Worm (Caenorhabditis elegans) whole organism, L3 larva: ENCODE measurements around the gene Y62H9A.12.

Experiments
- R02D3.7 ChIP-seq: fragments of 150-350 bp; optimal IDR thresholded peaks from 2 replicates; lab custom pipeline; 2014; ENCODE audit warnings: missing biosample characterization, missing genetic modification characterization
- ZK546.5 ChIP-seq: sonication (generic microtip); optimal IDR thresholded peaks from 2 replicates; lab custom pipeline; 2017; ENCODE audit warnings: missing biosample characterization, missing genetic modification characterization
- ama-1 ChIP-seq: fragments of 150-350 bp; optimal IDR thresholded peaks from 2 replicates; lab custom pipeline; 2018
- ceh-16 ChIP-seq: sonication (generic microtip); optimal IDR thresholded peaks from 2 replicates; lab custom pipeline; 2017; ENCODE audit warnings: missing biosample characterization, missing genetic modification characterization
- ceh-28 ChIP-seq: fragments of 150-350 bp; optimal IDR thresholded peaks from 2 replicates; lab custom pipeline; 2014; ENCODE audit warnings: missing biosample characterization, missing genetic modification reagents, missing genetic modification characterization
- ceh-82 ChIP-seq: fragments of 150-350 bp; optimal IDR thresholded peaks from 2 replicates; lab custom pipeline; 2014; ENCODE audit warnings: missing biosample characterization, missing genetic modification characterization
- ceh-9 ChIP-seq: sonication (generic microtip); optimal IDR thresholded peaks from 2 replicates; lab custom pipeline; 2018; ENCODE audit warnings: missing biosample characterization, missing genetic modification characterization
- daf-12 ChIP-seq: fragments of 150-350 bp; optimal IDR thresholded peaks from 2 replicates; lab custom pipeline; 2014; ENCODE audit warnings: missing biosample characterization, missing genetic modification reagents, missing genetic modification characterization
- egl-27 ChIP-seq: sonication (generic microtip); optimal IDR thresholded peaks from 4 replicates; lab custom pipeline; 2017; ENCODE audit warnings: missing biosample characterization, missing genetic modification reagents, missing genetic modification characterization
- egl-5 ChIP-seq: fragments of 150-350 bp; optimal IDR thresholded peaks from 2 replicates; lab custom pipeline; 2017; ENCODE audit warnings: missing biosample characterization, missing genetic modification reagents, missing genetic modification characterization, inconsistent platforms
- elt-1 ChIP-seq: fragments of 150-350 bp; optimal IDR thresholded peaks from 2 replicates; lab custom pipeline; 2014; ENCODE audit warnings: missing biosample characterization, missing genetic modification characterization
- elt-2 ChIP-seq: sonication (generic microtip); optimal IDR thresholded peaks from 2 replicates; lab custom pipeline; 2016; ENCODE audit warnings: missing genetic modification reagents, mild to moderate bottlenecking, missing genetic modification characterization, missing compliant biosample characterization
- elt-3 ChIP-seq, 3 experiments: fragments of 150-350 bp in 1 of 3; sonication (generic microtip) in 2 of 3; optimal IDR thresholded peaks; 2 replicates in 2 of 3; 4 replicates in 1 of 3; lab custom pipeline; 2014 to 2017; ENCODE audit warnings: missing biosample characterization in 3 of 3, missing genetic modification characterization in 3 of 3
- eor-1 ChIP-seq, 2 experiments: fragments of 150-350 bp; optimal IDR thresholded peaks; 2 replicates each; lab custom pipeline; 2014 to 2018; ENCODE audit warnings: missing biosample characterization in 2 of 2, missing genetic modification characterization in 2 of 2
- fkh-10 ChIP-seq: sonication (generic microtip); optimal IDR thresholded peaks from 2 replicates; lab custom pipeline; 2017; ENCODE audit warnings: missing biosample characterization, missing genetic modification reagents, missing genetic modification characterization
- fkh-2 ChIP-seq: fragments of 150-350 bp; optimal IDR thresholded peaks from 2 replicates; lab custom pipeline; 2014; ENCODE audit warnings: missing biosample characterization, missing genetic modification reagents, missing genetic modification characterization
- fos-1 ChIP-seq: fragments of 150-350 bp; optimal IDR thresholded peaks from 2 replicates; lab custom pipeline; 2014; ENCODE audit warnings: missing biosample characterization, missing genetic modification characterization
- hmg-11 ChIP-seq: sonication (generic microtip); optimal IDR thresholded peaks from 2 replicates; lab custom pipeline; 2016; ENCODE audit warnings: missing genetic modification characterization, missing compliant biosample characterization
- jun-1 ChIP-seq: fragments of 150-350 bp; optimal IDR thresholded peaks from 2 replicates; lab custom pipeline; 2014; ENCODE audit warnings: missing biosample characterization, missing genetic modification reagents, missing genetic modification characterization
- lin-15B ChIP-seq: fragments of 150-350 bp; optimal IDR thresholded peaks from 2 replicates; lab custom pipeline; 2014; ENCODE audit warnings: missing biosample characterization, missing genetic modification characterization
- lin-39 ChIP-seq: fragments of 150-350 bp; optimal IDR thresholded peaks from 2 replicates; lab custom pipeline; 2018; ENCODE audit warnings: missing biosample characterization, missing genetic modification reagents, missing genetic modification characterization
- lsy-12 ChIP-seq: sonication (generic microtip); optimal IDR thresholded peaks from 2 replicates; lab custom pipeline; 2016; ENCODE audit warnings: mild to moderate bottlenecking, missing genetic modification characterization, missing compliant biosample characterization
- mdl-1 ChIP-seq: fragments of 150-350 bp; optimal IDR thresholded peaks from 2 replicates; lab custom pipeline; 2014; ENCODE audit warnings: missing biosample characterization, missing genetic modification characterization
- mml-1 ChIP-seq: fragments of 150-350 bp; sonication (generic microtip); optimal IDR thresholded peaks from 3 replicates; lab custom pipeline; 2014; ENCODE audit warnings: missing biosample characterization, missing genetic modification characterization
- nfya-1 ChIP-seq: sonication (generic microtip); optimal IDR thresholded peaks from 2 replicates; lab custom pipeline; 2017; ENCODE audit warnings: missing genetic modification characterization, mild to moderate bottlenecking, missing compliant biosample characterization, antibody characterized with exemption, moderate library complexity; ENCODE audit not compliant: insufficient read depth
- nhr-11 ChIP-seq: fragments of 150-350 bp; optimal IDR thresholded peaks from 2 replicates; lab custom pipeline; 2014; ENCODE audit warnings: missing biosample characterization, missing genetic modification characterization
- nhr-12 ChIP-seq: fragments of 150-350 bp; optimal IDR thresholded peaks from 2 replicates; lab custom pipeline; 2014; ENCODE audit warnings: missing biosample characterization, missing genetic modification characterization
- nhr-23 ChIP-seq: fragments of 150-350 bp; optimal IDR thresholded peaks from 2 replicates; lab custom pipeline; 2014; ENCODE audit warnings: missing biosample characterization, missing genetic modification reagents, missing genetic modification characterization
- nhr-237 ChIP-seq: fragments of 150-350 bp; optimal IDR thresholded peaks from 2 replicates; lab custom pipeline; 2014; ENCODE audit warnings: missing biosample characterization, missing genetic modification characterization
- nhr-25 ChIP-seq: sonication (generic microtip); optimal IDR thresholded peaks from 2 replicates; lab custom pipeline; 2017; ENCODE audit warnings: missing biosample characterization, missing genetic modification characterization
- nhr-28 ChIP-seq: fragments of 150-350 bp; optimal IDR thresholded peaks from 2 replicates; lab custom pipeline; 2014; ENCODE audit warnings: missing biosample characterization, missing genetic modification characterization
- nhr-43 ChIP-seq: sonication (generic microtip); optimal IDR thresholded peaks from 2 replicates; lab custom pipeline; 2016; ENCODE audit warnings: mild to moderate bottlenecking, missing genetic modification characterization, missing compliant biosample characterization; ENCODE audit not compliant: poor library complexity, severe bottlenecking
- nhr-67 ChIP-seq: fragments of 150-350 bp; optimal IDR thresholded peaks from 2 replicates; lab custom pipeline; 2014; ENCODE audit warnings: missing biosample characterization, missing genetic modification characterization
- nhr-76 ChIP-seq: fragments of 150-350 bp; sonication (generic microtip); optimal IDR thresholded peaks from 5 replicates; lab custom pipeline; 2014; ENCODE audit warnings: missing biosample characterization, missing genetic modification characterization
- nhr-77 ChIP-seq: fragments of 150-350 bp; optimal IDR thresholded peaks from 2 replicates; lab custom pipeline; 2014; ENCODE audit warnings: missing biosample characterization, missing genetic modification characterization
- pha-4 ChIP-seq: fragments of 150-350 bp; optimal IDR thresholded peaks from 2 replicates; lab custom pipeline; 2014; ENCODE audit warnings: missing biosample characterization, missing genetic modification reagents, missing genetic modification characterization
- pqm-1 ChIP-seq: fragments of 150-350 bp; optimal IDR thresholded peaks from 2 replicates; lab custom pipeline; 2017; ENCODE audit warnings: missing biosample characterization, missing genetic modification characterization, inconsistent platforms
- sea-2 ChIP-seq: fragments of 150-350 bp; sonication (generic microtip); optimal IDR thresholded peaks from 4 replicates; lab custom pipeline; 2014; ENCODE audit warnings: missing biosample characterization, missing genetic modification reagents, missing genetic modification characterization
- skn-1 ChIP-seq: fragments of 150-350 bp; optimal IDR thresholded peaks from 2 replicates; lab custom pipeline; 2014; ENCODE audit warnings: missing biosample characterization, missing genetic modification characterization
- snpc-4 ChIP-seq: fragments of 150-350 bp; optimal IDR thresholded peaks from 2 replicates; lab custom pipeline; 2014; ENCODE audit warnings: missing biosample characterization, missing genetic modification characterization
- tbx-2 ChIP-seq: sonication (generic microtip); optimal IDR thresholded peaks from 2 replicates; lab custom pipeline; 2016; ENCODE audit warnings: mild to moderate bottlenecking, missing genetic modification characterization, missing compliant biosample characterization
- unc-39 ChIP-seq: sonication (generic microtip); optimal IDR thresholded peaks from 4 replicates; lab custom pipeline; 2017; ENCODE audit warnings: missing biosample characterization, missing genetic modification characterization
- unc-62 ChIP-seq: fragments of 150-350 bp; sonication (generic microtip); optimal IDR thresholded peaks from 4 replicates; lab custom pipeline; 2014; ENCODE audit warnings: missing biosample characterization, missing genetic modification reagents, missing genetic modification characterization
- zag-1 ChIP-seq: fragments of 150-350 bp; optimal IDR thresholded peaks from 2 replicates; lab custom pipeline; 2014; ENCODE audit warnings: missing biosample characterization, missing genetic modification characterization
- ztf-4 ChIP-seq: fragments of 150-350 bp; optimal IDR thresholded peaks from 2 replicates; lab custom pipeline; 2014; ENCODE audit warnings: missing biosample characterization, missing genetic modification characterization

Y62H9A.12 gene

ce11 chrX:11933547-11933946, 19.6 kb downstream of the Y62H9A.12 start:
- no peak for TF ChIP-seq skn-1 (tag; lab: Kevin White, UChicago)
- TF ChIP-seq elt-2 (tag; lab: Kevin White, UChicago) = no peak
- TF ChIP-seq, all 47 proteins: peak for 0

ce11 chrX:11934933-11935332, 21.0 kb downstream of the Y62H9A.12 start:
- TF ChIP-seq mdl-1 (tag; lab: Kevin White, UChicago) (no peak), hmg-11 (tag; lab: Kevin White, UChicago) (peak; percentile 91), unc-62 (GFP tag; lab: Kevin White, UChicago) (no peak), nhr-77 (peak; percentile 33), elt-3 (tag; optimal IDR thresholded peaks at IDR 0.05; lab: Kevin White, UChicago) (no peak), zag-1 (no peak), pha-4 (tag; lab: Kevin White, UChicago) (peak; percentile 56), fos-1 (tag; lab: Kevin White, UChicago) (no peak), elt-2 (tag; lab: Kevin White, UChicago) (peak; percentile 37), pqm-1 (no peak), mml-1 (tag; lab: Kevin White, UChicago) (no peak), eor-1 (tag; optimal IDR thresholded peaks at IDR 0.05; lab: Kevin White, UChicago) (no peak), snpc-4 (tag; lab: Kevin White, UChicago) (peak; percentile 6), lin-39 (peak; percentile 1), fkh-10 (GFP tag; lab: Kevin White, UChicago) (no peak), nhr-43 (peak; percentile 58), ZK546.5 (tag; lab: Kevin White, UChicago) (no peak), tbx-2 (tag; lab: Kevin White, UChicago) (peak; percentile 68), skn-1 (tag; lab: Kevin White, UChicago) (peak; percentile 20), jun-1 (tag; lab: Kevin White, UChicago) (peak; percentile 15), ceh-28 (peak; percentile 38)
- TF ChIP-seq, all 47 proteins: peak for 11

- TF ChIP-seq ceh-28 = peak; percentile 100
- TF ChIP-seq nhr-25 = peak; percentile 98
- TF ChIP-seq pha-4 (tag; lab: Kevin White, UChicago) = peak; percentile 99
- no peak for TF ChIP-seq ceh-9 (tag; lab: Kevin White, UChicago)
- TF ChIP-seq tbx-2 (tag; lab: Kevin White, UChicago) = peak; percentile 98
- TF ChIP-seq mdl-1 (tag; lab: Kevin White, UChicago) = peak; percentile 53
- TF ChIP-seq lsy-12 (tag; lab: Kevin White, UChicago) = peak; percentile 95
- no peak for TF ChIP-seq nfya-1 (tag; lab: Kevin White, UChicago)
- peak; percentile 86 for TF ChIP-seq elt-2 (tag; lab: Kevin White, UChicago)
- peak; percentile 98 for TF ChIP-seq ceh-82 (tag; lab: Kevin White, UChicago)
- peak; percentile 97 for TF ChIP-seq skn-1 (tag; lab: Kevin White, UChicago)
- TF ChIP-seq lin-39 = peak; percentile 98
- TF ChIP-seq nhr-237 (tag; lab: Kevin White, UChicago) = peak; percentile 78
- peak; percentile 84 for TF ChIP-seq ceh-16 (tag; lab: Kevin White, UChicago)
- TF ChIP-seq elt-3 (tag; optimal IDR thresholded peaks at IDR 0.05; lab: Kevin White, UChicago) = peak; percentile 81 to 99 (median 96)
- peak; percentile 91 for TF ChIP-seq pqm-1
- TF ChIP-seq nhr-67 (tag; lab: Kevin White, UChicago) = peak; percentile 59
- no peak for TF ChIP-seq ama-1 (lab: Kevin White, UChicago)
- TF ChIP-seq egl-5 (tag; lab: Kevin White, UChicago) = peak; percentile 95
- peak; percentile 95 for TF ChIP-seq egl-27 (tag; lab: Kevin White, UChicago)
- TF ChIP-seq R02D3.7 (tag; lab: Kevin White, UChicago) = peak; percentile 92
- no peak for TF ChIP-seq sea-2 (GFP tag; lab: Kevin White, UChicago)
- TF ChIP-seq nhr-76 (tag; lab: Kevin White, UChicago) = peak; percentile 88
- peak; percentile 81 for TF ChIP-seq daf-12 (tag; lab: Kevin White, UChicago)
- peak; percentile 98 for TF ChIP-seq nhr-77
- TF ChIP-seq nhr-28 = peak; percentile 93
- TF ChIP-seq fkh-10 (GFP tag; lab: Kevin White, UChicago) = peak; percentile 98
- peak; percentile 94 for TF ChIP-seq fos-1 (tag; lab: Kevin White, UChicago)
- peak; percentile 97 for TF ChIP-seq nhr-11 (tag; lab: Kevin White, UChicago)
- peak; percentile 86 for TF ChIP-seq ztf-4 (tag; lab: Kevin White, UChicago)
- peak; percentile 99 for TF ChIP-seq nhr-43
- peak; percentile 75 for TF ChIP-seq elt-1
- TF ChIP-seq snpc-4 (tag; lab: Kevin White, UChicago) = peak; percentile 95
- TF ChIP-seq mml-1 (tag; lab: Kevin White, UChicago) = no peak
- peak; percentile 90 for TF ChIP-seq zag-1
- TF ChIP-seq eor-1 (tag; optimal IDR thresholded peaks at IDR 0.05; lab: Kevin White, UChicago) = peak in 1 of 2 experiments; percentile 82
- peak; percentile 30 for TF ChIP-seq nhr-12 (tag; lab: Kevin White, UChicago)
- peak; percentile 43 for TF ChIP-seq lin-15B (tag; lab: Kevin White, UChicago)
- peak; percentile 100 for TF ChIP-seq jun-1 (tag; lab: Kevin White, UChicago)
- peak; percentile 76 for TF ChIP-seq unc-39
- TF ChIP-seq fkh-2 (tag; lab: Kevin White, UChicago) = peak; percentile 92
- TF ChIP-seq nhr-23 (tag; lab: Kevin White, UChicago) = peak; percentile 99
- peak; percentile 95 for TF ChIP-seq unc-62 (GFP tag; lab: Kevin White, UChicago)
- peak; percentile 97 for TF ChIP-seq hmg-11 (tag; lab: Kevin White, UChicago)
- peak; percentile 70 for TF ChIP-seq ZK546.5 (tag; lab: Kevin White, UChicago)
Observed at ce11 chrX:11937343-11937935, 23.5 kb downstream of the Y62H9A.12 start.
